Fruit fly (Drosophila melanogaster) whole organism, embryonic: Measurements from ENCODE around the gene Dhod.
A peak's percentile ranks its signal among the peaks of the same experiment; 100 is the strongest.

Experiments used
- Awh ChIP-seq: fragments of 200-800 bp; sonication (Bioruptor generic); IDR thresholded peaks from 2 replicates; pipeline ENCODE4, ENCODE4 v1.3.6; 2022; ENCODE audit warnings: missing biosample characterization, missing genetic modification characterization
- CG10147 ChIP-seq: fragments of 200-800 bp; sonication (Bioruptor generic); optimal IDR thresholded peaks from 2 replicates; lab custom pipeline; 2019; ENCODE audit warnings: missing biosample characterization, mild to moderate bottlenecking, missing genetic modification characterization, moderate library complexity
- CG10543 ChIP-seq: fragments of 200-800 bp; sonication (Bioruptor generic); optimal IDR thresholded peaks from 3 replicates; lab custom pipeline; 2017; ENCODE audit warnings: missing biosample characterization, mild to moderate bottlenecking, missing genetic modification characterization, moderate library complexity
- CG11093 ChIP-seq: fragments of 200-800 bp; sonication (Bioruptor generic); IDR thresholded peaks from 3 replicates; pipeline ENCODE4 v1.3.6; 2022; ENCODE audit warnings: missing biosample characterization, missing genetic modification characterization
- CG12236 ChIP-seq: fragments of 200-800 bp; sonication (Bioruptor generic); optimal IDR thresholded peaks from 2 replicates; lab custom pipeline; 2016; ENCODE audit warnings: missing biosample characterization, missing genetic modification characterization
- CG12769 ChIP-seq: fragments of 200-800 bp; sonication (Bioruptor generic); optimal IDR thresholded peaks from 2 replicates; lab custom pipeline; 2019; ENCODE audit warnings: missing biosample characterization, mild to moderate bottlenecking, missing genetic modification characterization, moderate library complexity
- CG13624 ChIP-seq: fragments of 200-800 bp; sonication (Bioruptor generic); optimal IDR thresholded peaks from 2 replicates; lab custom pipeline; 2016; ENCODE audit warnings: missing biosample characterization, missing genetic modification characterization
- CG14710 ChIP-seq: fragments of 200-800 bp; sonication (Bioruptor generic); optimal IDR thresholded peaks from 3 replicates; lab custom pipeline; 2019; ENCODE audit warnings: missing biosample characterization, mild to moderate bottlenecking, missing genetic modification characterization, moderate library complexity
- CG1647 ChIP-seq: fragments of 200-800 bp; sonication (Bioruptor generic); optimal IDR thresholded peaks from 3 replicates; lab custom pipeline; 2016; ENCODE audit warnings: missing biosample characterization, missing genetic modification characterization
- CG1792 ChIP-seq: fragments of 200-800 bp; sonication (Bioruptor generic); optimal IDR thresholded peaks from 2 replicates; lab custom pipeline; 2016; ENCODE audit warnings: missing biosample characterization, missing genetic modification characterization
- CG18476 ChIP-seq: fragments of 200-800 bp; sonication (Bioruptor generic); optimal IDR thresholded peaks from 2 replicates; lab custom pipeline; 2016; ENCODE audit warnings: missing biosample characterization, mild to moderate bottlenecking, missing genetic modification characterization
- CG2678 ChIP-seq: fragments of 200-800 bp; sonication (Bioruptor generic); optimal IDR thresholded peaks from 3 replicates; lab custom pipeline; 2019; ENCODE audit warnings: missing biosample characterization, mild to moderate bottlenecking, missing genetic modification characterization, moderate library complexity
- CG5245 ChIP-seq: fragments of 200-800 bp; sonication (Bioruptor generic); optimal IDR thresholded peaks from 3 replicates; lab custom pipeline; 2016; ENCODE audit warnings: missing biosample characterization, missing genetic modification characterization
- CG6272 ChIP-seq: fragments of 200-800 bp; sonication (Bioruptor generic); IDR thresholded peaks from 2 replicates; pipeline ENCODE4 v1.3.6; 2022; ENCODE audit warnings: missing biosample characterization, missing genetic modification characterization
- CG6791 ChIP-seq: fragments of 200-800 bp; sonication (Bioruptor generic); IDR thresholded peaks from 3 replicates; pipeline ENCODE4 v1.3.6; 2022; ENCODE audit warnings: missing biosample characterization, missing genetic modification characterization; ENCODE audit not compliant: partially characterized antibody
- CG7745 ChIP-seq: fragments of 200-800 bp; sonication (Bioruptor generic); optimal IDR thresholded peaks from 2 replicates; lab custom pipeline; 2018; ENCODE audit warnings: missing biosample characterization, mild to moderate bottlenecking, missing genetic modification characterization, moderate library complexity
- CG7786 ChIP-seq: fragments of 200-800 bp; sonication (Bioruptor generic); optimal IDR thresholded peaks from 2 replicates; lab custom pipeline; 2016; ENCODE audit warnings: missing biosample characterization, missing genetic modification characterization
- CG9727 ChIP-seq: fragments of 200-800 bp; sonication (Bioruptor generic); optimal IDR thresholded peaks from 3 replicates; lab custom pipeline; 2017; ENCODE audit warnings: missing biosample characterization, mild to moderate bottlenecking, missing genetic modification characterization
- D ChIP-seq, 2 experiments: fragments of 200-800 bp in 1 of 2; fragments of >200 bp in 1 of 2; sonication (Bioruptor generic) in 1 of 2; optimal IDR thresholded peaks; 2 replicates in 1 of 2; 3 replicates in 1 of 2; lab custom pipeline; 2017; ENCODE audit warnings: mild to moderate bottlenecking in 1 of 2, missing biosample characterization in 1 of 2, missing genetic modification characterization in 1 of 2, missing genetic modification reagents in 1 of 2
- Doc3 ChIP-seq: fragments of 200-800 bp; sonication (Bioruptor generic); IDR thresholded peaks from 3 replicates; pipeline ENCODE4 v1.3.6; 2022; ENCODE audit warnings: missing biosample characterization, missing genetic modification characterization; ENCODE audit not compliant: partially characterized antibody
- GATAe ChIP-seq: fragments of 200-800 bp; sonication (Bioruptor generic); conservative IDR thresholded peaks from 2 replicates; pipeline ENCODE4 v1.3.6; 2022; ENCODE audit warnings: missing biosample characterization, missing genetic modification characterization
- Mes4 ChIP-seq: fragments of 200-800 bp; sonication (Bioruptor generic); optimal IDR thresholded peaks from 2 replicates; lab custom pipeline; 2016; ENCODE audit warnings: missing biosample characterization, missing genetic modification characterization
- Rfx ChIP-seq: fragments of 200-800 bp; sonication (Bioruptor generic); IDR thresholded peaks from 2 replicates; pipeline ENCODE4 v1.3.6; 2022; ENCODE audit warnings: missing biosample characterization, missing genetic modification characterization
- Sox100B ChIP-seq: fragments of 200-800 bp; sonication (Bioruptor generic); optimal IDR thresholded peaks from 3 replicates; lab custom pipeline; 2018; ENCODE audit warnings: missing biosample characterization, mild to moderate bottlenecking, missing genetic modification characterization
- TFAM ChIP-seq: fragments of 200-800 bp; sonication (Bioruptor generic); optimal IDR thresholded peaks from 2 replicates; lab custom pipeline; 2017; ENCODE audit warnings: missing biosample characterization, missing genetic modification characterization, inconsistent platforms
- Tbp ChIP-seq: fragments of >200 bp; optimal IDR thresholded peaks from 2 replicates; lab custom pipeline; 2018; ENCODE audit warnings: missing biosample characterization, missing genetic modification characterization
- ara ChIP-seq: fragments of 200-800 bp; sonication (Bioruptor generic); IDR thresholded peaks from 2 replicates; pipeline ENCODE4 v1.3.6; 2022; ENCODE audit warnings: missing biosample characterization, missing genetic modification characterization
- bsh ChIP-seq, 2 experiments: fragments of 200-800 bp; sonication (Bioruptor generic); optimal IDR thresholded peaks; 2 replicates each; lab custom pipeline; 2017 to 2018; ENCODE audit warnings: mild to moderate bottlenecking in 2 of 2, missing biosample characterization in 2 of 2, missing genetic modification characterization in 2 of 2, moderate library complexity in 1 of 2
- caup ChIP-seq: fragments of 200-800 bp; sonication (Bioruptor generic); optimal IDR thresholded peaks from 3 replicates; lab custom pipeline; 2017; ENCODE audit warnings: missing biosample characterization, mild to moderate bottlenecking, missing genetic modification characterization, moderate library complexity; ENCODE audit not compliant: severe bottlenecking
- chif ChIP-seq, 2 experiments: fragments of 200-800 bp; sonication (Bioruptor generic); optimal IDR thresholded peaks; 3 replicates each; lab custom pipeline; 2016; ENCODE audit warnings: missing biosample characterization in 2 of 2, missing genetic modification characterization in 2 of 2
- crc ChIP-seq: fragments of 200-800 bp; sonication (Bioruptor generic); optimal IDR thresholded peaks from 2 replicates; lab custom pipeline; 2016; ENCODE audit warnings: missing biosample characterization, missing genetic modification characterization
- crol ChIP-seq: fragments of 200-800 bp; sonication (Bioruptor generic); IDR thresholded peaks from 2 replicates; pipeline ENCODE4 v1.3.6; 2022; ENCODE audit warnings: missing biosample characterization, missing genetic modification characterization
- ems ChIP-seq: fragments of 200-800 bp; sonication (Bioruptor generic); optimal IDR thresholded peaks from 3 replicates; lab custom pipeline; 2016; ENCODE audit warnings: missing biosample characterization, missing genetic modification characterization
- fru ChIP-seq: fragments of >200 bp; optimal IDR thresholded peaks from 2 replicates; lab custom pipeline; 2017
- gcm2 ChIP-seq: fragments of 200-800 bp; sonication (Bioruptor generic); optimal IDR thresholded peaks from 2 replicates; lab custom pipeline; 2016; ENCODE audit warnings: missing biosample characterization, missing genetic modification characterization
- hbn ChIP-seq: fragments of 200-800 bp; sonication (Bioruptor generic); IDR thresholded peaks from 2 replicates; pipeline ENCODE4 v1.3.6; 2022; ENCODE audit warnings: missing biosample characterization, missing genetic modification characterization; ENCODE audit not compliant: partially characterized antibody
- ind ChIP-seq: fragments of 200-800 bp; sonication (Bioruptor generic); optimal IDR thresholded peaks from 3 replicates; lab custom pipeline; 2016; ENCODE audit warnings: missing biosample characterization, missing genetic modification characterization
- ken ChIP-seq: fragments of 200-800 bp; sonication (Bioruptor generic); IDR thresholded peaks from 3 replicates; pipeline ENCODE4 v1.3.6; 2022; ENCODE audit warnings: missing biosample characterization, missing genetic modification characterization
- lmd ChIP-seq: fragments of 200-800 bp; sonication (Bioruptor generic); IDR thresholded peaks from 2 replicates; pipeline ENCODE4 v1.3.6; 2022; ENCODE audit warnings: missing biosample characterization, missing genetic modification characterization
- onecut ChIP-seq: fragments of 200-800 bp; sonication (Bioruptor generic); IDR thresholded peaks from 2 replicates; pipeline ENCODE4 v1.3.6; 2022; ENCODE audit warnings: missing biosample characterization, missing genetic modification characterization
- org-1 ChIP-seq: fragments of 200-800 bp; sonication (Bioruptor generic); optimal IDR thresholded peaks from 2 replicates; lab custom pipeline; 2017; ENCODE audit warnings: missing biosample characterization, missing genetic modification characterization
- pnt ChIP-seq: fragments of 200-800 bp; sonication (Bioruptor generic); optimal IDR thresholded peaks from 3 replicates; lab custom pipeline; 2016; ENCODE audit warnings: missing biosample characterization, missing genetic modification characterization
- ranshi ChIP-seq: fragments of 200-800 bp; sonication (Bioruptor generic); IDR thresholded peaks from 2 replicates; pipeline ENCODE4 v1.3.6; 2022; ENCODE audit warnings: missing biosample characterization, missing genetic modification characterization
- salm ChIP-seq: fragments of 200-800 bp; sonication (Bioruptor generic); optimal IDR thresholded peaks from 2 replicates; lab custom pipeline; 2018; ENCODE audit warnings: missing biosample characterization, mild to moderate bottlenecking, missing genetic modification characterization
- slou ChIP-seq: fragments of 200-800 bp; sonication (Bioruptor generic); optimal IDR thresholded peaks from 3 replicates; lab custom pipeline; 2016; ENCODE audit warnings: missing biosample characterization, missing genetic modification characterization
- sqz ChIP-seq: fragments of 200-800 bp; sonication (Bioruptor generic); optimal IDR thresholded peaks from 3 replicates; lab custom pipeline; 2018; ENCODE audit warnings: missing biosample characterization, mild to moderate bottlenecking, missing genetic modification characterization
- tx ChIP-seq: fragments of 200-800 bp; sonication (Bioruptor generic); optimal IDR thresholded peaks from 2 replicates; lab custom pipeline; 2016; ENCODE audit warnings: missing biosample characterization, missing genetic modification characterization
- vvl ChIP-seq: fragments of 200-800 bp; sonication (Bioruptor generic); IDR thresholded peaks from 2 replicates; pipeline ENCODE4 v1.3.6; 2022; ENCODE audit warnings: missing biosample characterization, missing genetic modification characterization
- zen ChIP-seq: fragments of 200-800 bp; sonication (Bioruptor generic); optimal IDR thresholded peaks from 3 replicates; lab custom pipeline; 2018; ENCODE audit warnings: missing biosample characterization, mild to moderate bottlenecking, missing genetic modification characterization, moderate library complexity
- zen2 ChIP-seq: fragments of 200-800 bp; sonication (Bioruptor generic); IDR thresholded peaks from 3 replicates; pipeline ENCODE4 v1.3.6; 2022; ENCODE audit warnings: missing biosample characterization, missing genetic modification characterization; ENCODE audit not compliant: partially characterized antibody
- zfh2 ChIP-seq: fragments of 200-800 bp; sonication (Bioruptor generic); optimal IDR thresholded peaks from 2 replicates; lab custom pipeline; 2016; ENCODE audit warnings: missing biosample characterization, missing genetic modification characterization

Gene Dhod

dm6 chr3R:8650741-8651140 lies 2.0 kb downstream of the Dhod start, which contains the start of the genes Mkk4 and SLIRP2 (continued):
- TF ChIP-seq crc (GFP tag; lab: Kevin White, UChicago) (peak; percentile 95), Awh (GFP tag; lab: Robert Waterston, UW) (peak; percentile 99), Rfx (GFP tag; lab: Robert Waterston, UW) (peak; percentile 99), CG13624 (GFP tag; lab: Kevin White, UChicago) (peak; percentile 99), vvl (GFP tag; lab: Robert Waterston, UW) (peak; percentile 100), Sox100B (peak; percentile 97), ems (GFP tag; lab: Kevin White, UChicago) (peak; percentile 97), CG10543 (peak; percentile 98), org-1 (peak; percentile 97), CG5245 (GFP tag; lab: Kevin White, UChicago) (peak; percentile 99), CG11093 (GFP tag; lab: Robert Waterston, UW) (peak; percentile 98), bsh (GFP tag; optimal IDR thresholded peaks at IDR 0.05; lab: Kevin White, UChicago) (peak; percentile 95 to 99), D (optimal IDR thresholded peaks at IDR 0.05; lab: Kevin White, UChicago) (no peak), D (GFP tag; optimal IDR thresholded peaks at IDR 0.05; lab: Kevin White, UChicago) (peak; percentile 98), Tbp (no peak), onecut (GFP tag; lab: Robert Waterston, UW) (peak; percentile 97), CG18476 (GFP tag; lab: Kevin White, UChicago) (peak; percentile 99), Mes4 (peak; percentile 98), CG1647 (peak; percentile 99), CG6272 (GFP tag; lab: Robert Waterston, UW) (peak; percentile 98), CG12236 (GFP tag; lab: Kevin White, UChicago) (peak; percentile 98), tx (GFP tag; lab: Kevin White, UChicago) (peak; percentile 99), fru (lab: Kevin White, UChicago) (no peak), CG14710 (tag; lab: Kevin White, UChicago) (peak; percentile 98), CG7745 (tag; lab: Kevin White, UChicago) (peak; percentile 80), zen (tag; lab: Kevin White, UChicago) (peak; percentile 99), CG7786 (GFP tag; lab: Kevin White, UChicago) (peak; percentile 99), CG1792 (GFP tag; lab: Kevin White, UChicago) (peak; percentile 97), CG6791 (GFP tag; lab: Robert Waterston, UW) (peak; percentile 84), caup (GFP tag; lab: Kevin White, UChicago) (peak; percentile 99), lmd (peak; percentile 99), chif (GFP tag; optimal IDR thresholded peaks at IDR 0.05; lab: Kevin White, UChicago) (peak; percentile 99), sqz (GFP tag; lab: Kevin White, UChicago) (peak; percentile 96), gcm2 (GFP tag; lab: Kevin White, UChicago) (peak; percentile 97), hbn (GFP tag; lab: Robert Waterston, UW) (peak; percentile 70), slou (peak; percentile 98), zen2 (GFP tag; lab: Robert Waterston, UW) (peak; percentile 66; the same call in 2 of the 3 replicates), ken (GFP tag; lab: Robert Waterston, UW) (peak; percentile 99), zfh2 (GFP tag; lab: Kevin White, UChicago) (peak; percentile 99), CG10147 (GFP tag; lab: Kevin White, UChicago) (peak; percentile 99), ara (GFP tag; lab: Robert Waterston, UW) (peak; percentile 98), CG9727 (GFP tag; lab: Kevin White, UChicago) (peak; percentile 99), TFAM (GFP tag; lab: Kevin White, UChicago) (peak; percentile 93), salm (tag; lab: Kevin White, UChicago) (peak; percentile 97), Doc3 (peak; percentile 72; the same call in 2 of the 3 replicates), crol (GFP tag; lab: Robert Waterston, UW) (peak; percentile 81), GATAe (GFP tag; lab: Robert Waterston, UW) (peak; percentile 97), ranshi (GFP tag; lab: Robert Waterston, UW) (peak; percentile 99), ind (GFP tag; lab: Kevin White, UChicago) (peak; percentile 99), CG12769 (tag; lab: Kevin White, UChicago) (peak; percentile 97), CG2678 (tag; lab: Kevin White, UChicago) (peak; percentile 99), pnt (peak; percentile 98)
